Fruit fly (Drosophila melanogaster): ENCODE results near the gene CG11658.

The CG11658 gene

dm6 chr3L:11716899-11717298, 8.5 kb upstream of the CG11658 start:
- TF ChIP-seq chinmo (GFP tag; IDR thresholded peaks at IDR 0.05; ENCODE audit: partially characterized antibody) (0 out of 4 replicates have a peak, but pooled peaks have one; percentile 48), Side (GFP tag; optimal IDR thresholded peaks at IDR 0.05) (no peak), CG10543 (GFP tag; optimal IDR thresholded peaks at IDR 0.05) (peak; percentile 22), ems (GFP tag; optimal IDR thresholded peaks at IDR 0.05) (no peak), sd (tag; optimal IDR thresholded peaks at IDR 0.05) (peak; percentile 95), CG17612 (GFP tag; IDR thresholded peaks at IDR 0.05) (no peak), gsb-n (tag; optimal IDR thresholded peaks at IDR 0.05) (no peak), CG12769 (tag; optimal IDR thresholded peaks at IDR 0.05) (peak; percentile 58), CG16813 (GFP tag; IDR thresholded peaks at IDR 0.05; ENCODE audit: partially characterized antibody) (no peak), TFAM (GFP tag; optimal IDR thresholded peaks at IDR 0.05) (no peak), dmrt99B (tag; optimal IDR thresholded peaks at IDR 0.05) (no peak), CG13894 (tag; optimal IDR thresholded peaks at IDR 0.05) (peak; percentile 64), Aef1 (GFP tag; IDR thresholded peaks at IDR 0.05) (no peak), Lhr (GFP tag; optimal IDR thresholded peaks at IDR 0.05) (no peak), bab2 (GFP tag; optimal IDR thresholded peaks at IDR 0.05) (no peak), CG12299 (tag; optimal IDR thresholded peaks at IDR 0.05) (no peak), bigmax (GFP tag; optimal IDR thresholded peaks at IDR 0.05) (no peak), Scr (GFP tag; IDR thresholded peaks at IDR 0.05; ENCODE audit: partially characterized antibody) (no peak), CG8478 (optimal IDR thresholded peaks at IDR 0.05) (no peak), seq (GFP tag; IDR thresholded peaks at IDR 0.05) (no peak), C15 (GFP tag; IDR thresholded peaks at IDR 0.05) (no peak), unpg (GFP tag; optimal IDR thresholded peaks at IDR 0.05) (no peak)

- TF ChIP-seq Med (GFP tag) (peak; percentile 6), CG18476 (GFP tag; optimal IDR thresholded peaks at IDR 0.05) (peak; percentile 29), fd3F (GFP tag; optimal IDR thresholded peaks at IDR 0.05) (no peak)
Measured at dm6 chr3L:11716347-11716746, 8.0 kb upstream of the CG11658 start.

- no peak for TF ChIP-seq ara (GFP tag; IDR thresholded peaks at IDR 0.05)
- peak; percentile 46 to 48 for TF ChIP-seq Trl (optimal IDR thresholded peaks at IDR 0.05)
- TF ChIP-seq Trl (GFP tag; optimal IDR thresholded peaks at IDR 0.05), result no peak
- no peak for TF ChIP-seq CG10431 (GFP tag; optimal IDR thresholded peaks at IDR 0.05)
- peak; percentile 61 for TF ChIP-seq Med (GFP tag)
- no peak for TF ChIP-seq kay (GFP tag; optimal IDR thresholded peaks at IDR 0.05)
- TF ChIP-seq chinmo (GFP tag; IDR thresholded peaks at IDR 0.05; ENCODE audit: partially characterized antibody), result 0 out of 4 replicates have a peak, but pooled peaks have one; percentile 47
- no peak for TF ChIP-seq CG15479 (GFP tag; optimal IDR thresholded peaks at IDR 0.05)
- no peak for TF ChIP-seq br (optimal IDR thresholded peaks at IDR 0.05)
- TF ChIP-seq CG1602 (GFP tag; optimal IDR thresholded peaks at IDR 0.05), result no peak
- no peak for TF ChIP-seq pum (GFP tag; optimal IDR thresholded peaks at IDR 0.05)
- peak; percentile 86 for TF ChIP-seq CG12769 (tag; optimal IDR thresholded peaks at IDR 0.05)
- no peak for TF ChIP-seq ATbp (GFP tag; optimal IDR thresholded peaks at IDR 0.05)
- 0 out of 2 replicates have a peak, but pooled peaks have one; percentile 5 for TF ChIP-seq Rfx (GFP tag; IDR thresholded peaks at IDR 0.05)
- TF ChIP-seq CG14860 (GFP tag; IDR thresholded peaks at IDR 0.05; ENCODE audit: partially characterized antibody), result no peak
- TF ChIP-seq cg (GFP tag; optimal IDR thresholded peaks at IDR 0.05), result no peak
- TF ChIP-seq CG15601 (tag; optimal IDR thresholded peaks at IDR 0.05), result no peak
- peak; percentile 32 for TF ChIP-seq sd (tag; optimal IDR thresholded peaks at IDR 0.05)
- no peak for TF ChIP-seq Hmx (GFP tag; optimal IDR thresholded peaks at IDR 0.05)
- TF ChIP-seq HLHmδ (GFP tag; optimal IDR thresholded peaks at IDR 0.05), result no peak
- TF ChIP-seq nom (GFP tag; optimal IDR thresholded peaks at IDR 0.05), result peak; percentile 55
- peak; percentile 2 for TF ChIP-seq caup (GFP tag; optimal IDR thresholded peaks at IDR 0.05; ENCODE audit: severe bottlenecking)
- TF ChIP-seq CG13296 (GFP tag; optimal IDR thresholded peaks at IDR 0.05), result no peak
- no peak for TF ChIP-seq shn (GFP tag; optimal IDR thresholded peaks at IDR 0.05)
- 0 out of 3 replicates have a peak, but pooled peaks have one; percentile 20 for TF ChIP-seq Dbx (GFP tag; IDR thresholded peaks at IDR 0.05)
- peak; percentile 60 for TF ChIP-seq CG13894 (tag; optimal IDR thresholded peaks at IDR 0.05)
- peak; percentile 40 for TF ChIP-seq Jarid2 (GFP tag; optimal IDR thresholded peaks at IDR 0.05)
- no peak for TF ChIP-seq Taf1 (GFP tag; IDR thresholded peaks at IDR 0.05)
- no peak for TF ChIP-seq slp2 (GFP tag; optimal IDR thresholded peaks at IDR 0.05)
Measured at dm6 chr3L:11715187-11715586, 6.8 kb upstream of the CG11658 start, which contains the start of gene CG14132. Gene CG14132 (minus strand): TSS chr3L:11715285.

All from whole organism, embryonic.